Worm (Caenorhabditis elegans) whole organism, young adult: Measurements from ENCODE around the gene cpi-2.
A peak's percentile ranks its signal among the peaks of the same experiment; 100 is the strongest.

Experiments
- B0261.1 ChIP-seq: sonication (generic microtip); optimal IDR thresholded peaks from 2 replicates; lab custom pipeline; 2016; ENCODE audit warnings: mild to moderate bottlenecking, missing genetic modification characterization, moderate library complexity, missing compliant biosample characterization
- D2030.7 ChIP-seq: fragments of 200-800 bp; sonication (Bioruptor generic); IDR thresholded peaks from 2 replicates; pipeline ENCODE4 v1.3.6; 2022; ENCODE audit warnings: missing genetic modification reagents, missing genetic modification characterization, missing compliant biosample characterization
- F10E7.11 ChIP-seq: sonication (generic microtip); optimal IDR thresholded peaks from 2 replicates; lab custom pipeline; 2017; ENCODE audit warnings: mild to moderate bottlenecking, missing genetic modification characterization, moderate library complexity, missing compliant biosample characterization
- F49E8.2 ChIP-seq: sonication (generic microtip); optimal IDR thresholded peaks from 3 replicates; lab custom pipeline; 2017; ENCODE audit warnings: missing genetic modification characterization, mild to moderate bottlenecking, missing compliant biosample characterization, antibody characterized with exemption, moderate library complexity; ENCODE audit not compliant: insufficient read depth
- F52B5.7 ChIP-seq: sonication (generic microtip); optimal IDR thresholded peaks from 2 replicates; lab custom pipeline; 2016; ENCODE audit warnings: mild to moderate bottlenecking, missing genetic modification characterization, missing compliant biosample characterization
- K12H6.12 ChIP-seq: fragments of 200-800 bp; sonication (Bioruptor generic); optimal IDR thresholded peaks from 2 replicates; lab custom pipeline; 2018; ENCODE audit warnings: mild to moderate bottlenecking, missing genetic modification characterization, missing compliant biosample characterization
- T26A5.8 ChIP-seq: sonication (generic microtip); optimal IDR thresholded peaks from 2 replicates; lab custom pipeline; 2016; ENCODE audit warnings: missing genetic modification characterization, missing compliant biosample characterization
- Y56A3A.18 ChIP-seq: fragments of 200-800 bp; sonication (Bioruptor generic); IDR thresholded peaks from 2 replicates; pipeline ENCODE4 v1.3.6; 2022; ENCODE audit warnings: missing genetic modification reagents, missing genetic modification characterization, missing compliant biosample characterization
- Y79H2A.3 ChIP-seq: fragments of 200-800 bp; sonication (Bioruptor generic); conservative IDR thresholded peaks from 2 replicates; pipeline ENCODE4 v1.3.6; 2022; ENCODE audit warnings: missing genetic modification reagents, missing genetic modification characterization, missing compliant biosample characterization
- Y95B8A.8 ChIP-seq: fragments of 200-800 bp; sonication (Bioruptor generic); IDR thresholded peaks from 2 replicates; pipeline ENCODE4 v1.3.6; 2022; ENCODE audit warnings: missing genetic modification reagents, missing genetic modification characterization, missing compliant biosample characterization
- ZK185.1 ChIP-seq: sonication (generic microtip); optimal IDR thresholded peaks from 2 replicates; lab custom pipeline; 2016; ENCODE audit warnings: mild to moderate bottlenecking, missing genetic modification characterization, missing compliant biosample characterization; ENCODE audit not compliant: poor library complexity, severe bottlenecking
- aptf-2 ChIP-seq: fragments of 200-800 bp; sonication (Bioruptor generic); conservative IDR thresholded peaks from 2 replicates; pipeline ENCODE4 v1.3.6; 2022; ENCODE audit warnings: missing genetic modification reagents, missing genetic modification characterization, missing compliant biosample characterization
- aptf-3 ChIP-seq: fragments of 200-800 bp; sonication (Bioruptor generic); IDR thresholded peaks from 2 replicates; pipeline ENCODE4 v1.3.6; 2022; ENCODE audit warnings: missing genetic modification characterization, missing compliant biosample characterization
- attf-5 ChIP-seq: fragments of 200-800 bp; sonication (Bioruptor generic); optimal IDR thresholded peaks from 2 replicates; lab custom pipeline; 2018; ENCODE audit warnings: mild to moderate bottlenecking, missing genetic modification characterization, missing compliant biosample characterization
- cebp-1 ChIP-seq, 2 experiments: fragments of 200-800 bp in 1 of 2; sonication (Bioruptor generic) in 1 of 2; sonication (generic microtip) in 1 of 2; IDR thresholded peaks in 1 of 2; optimal IDR thresholded peaks in 1 of 2; 2 replicates each; pipeline versions ENCODE4 v1.3.6 to Lab custom; 2017 to 2022; ENCODE audit warnings: missing compliant biosample characterization in 2 of 2, missing genetic modification characterization in 2 of 2, mild to moderate bottlenecking in 1 of 2, missing genetic modification reagents in 1 of 2, moderate library complexity in 1 of 2
- cebp-2 ChIP-seq: fragments of 200-800 bp; sonication (Bioruptor generic); IDR thresholded peaks from 2 replicates; pipeline ENCODE4 v1.3.6; 2022; ENCODE audit warnings: missing genetic modification characterization, missing compliant biosample characterization
- ceh-100 ChIP-seq: fragments of 200-800 bp; sonication (Bioruptor generic); IDR thresholded peaks from 2 replicates; pipeline ENCODE4 v1.3.6; 2022; ENCODE audit warnings: missing genetic modification reagents, missing genetic modification characterization, missing compliant biosample characterization
- ceh-27 ChIP-seq: fragments of 200-800 bp; sonication (Bioruptor generic); optimal IDR thresholded peaks from 2 replicates; lab custom pipeline; 2018; ENCODE audit warnings: mild to moderate bottlenecking, missing genetic modification characterization, moderate library complexity, missing compliant biosample characterization
- ceh-91 ChIP-seq: fragments of 200-800 bp; sonication (Bioruptor generic); IDR thresholded peaks from 2 replicates; pipeline ENCODE4 v1.3.6; 2022; ENCODE audit warnings: missing genetic modification reagents, missing genetic modification characterization, missing compliant biosample characterization
- dpl-1 ChIP-seq: fragments of 150-350 bp; optimal IDR thresholded peaks from 2 replicates; lab custom pipeline; 2014; ENCODE audit warnings: missing biosample characterization, missing genetic modification reagents, missing genetic modification characterization
- efl-1 ChIP-seq: fragments of 150-350 bp; optimal IDR thresholded peaks from 2 replicates; lab custom pipeline; 2014; ENCODE audit warnings: missing biosample characterization, missing genetic modification reagents, missing genetic modification characterization
- egrh-3 ChIP-seq: fragments of 200-800 bp; sonication (Bioruptor generic); IDR thresholded peaks from 2 replicates; pipeline ENCODE4 v1.3.6; 2022; ENCODE audit warnings: missing genetic modification reagents, missing genetic modification characterization, missing compliant biosample characterization
- him-1 ChIP-seq: sonication (generic microtip); optimal IDR thresholded peaks from 2 replicates; lab custom pipeline; 2016; ENCODE audit warnings: missing genotype, missing genetic modification reagents, missing genetic modification characterization, missing compliant biosample characterization
- hlh-12 ChIP-seq: sonication (generic microtip); optimal IDR thresholded peaks from 2 replicates; lab custom pipeline; 2016; ENCODE audit warnings: missing genetic modification characterization, missing compliant biosample characterization
- hlh-26 ChIP-seq: fragments of 200-800 bp; sonication (Bioruptor generic); conservative IDR thresholded peaks from 2 replicates; pipeline ENCODE4 v1.3.6; 2022; ENCODE audit warnings: missing genetic modification reagents, missing genetic modification characterization, missing compliant biosample characterization
- hmg-1.2 ChIP-seq: fragments of 200-800 bp; sonication (Bioruptor generic); IDR thresholded peaks from 2 replicates; pipeline ENCODE4 v1.3.6; 2022; ENCODE audit warnings: missing genetic modification reagents, missing genetic modification characterization, missing compliant biosample characterization
- hsf-1 ChIP-seq: fragments of 200-800 bp; sonication (Bioruptor generic); IDR thresholded peaks from 2 replicates; pipeline ENCODE4 v1.3.6; 2022; ENCODE audit warnings: missing genetic modification reagents, missing genetic modification characterization, missing compliant biosample characterization
- let-526 ChIP-seq: fragments of 200-800 bp; sonication (Bioruptor generic); IDR thresholded peaks from 2 replicates; pipeline ENCODE4 v1.3.6; 2022; ENCODE audit warnings: missing genetic modification reagents, missing genetic modification characterization, missing compliant biosample characterization
- lin-35 ChIP-seq, 3 experiments: fragments of 150-350 bp in 2 of 3; sonication (generic microtip) in 1 of 3; optimal IDR thresholded peaks; 2 replicates each; lab custom pipeline; 2014 to 2018; ENCODE audit warnings: missing biosample characterization in 3 of 3, missing genetic modification characterization in 3 of 3, missing genetic modification reagents in 3 of 3
- lin-54 ChIP-seq: fragments of 200-800 bp; sonication (Bioruptor generic); optimal IDR thresholded peaks from 2 replicates; lab custom pipeline; 2018; ENCODE audit warnings: mild to moderate bottlenecking, missing genetic modification characterization, missing compliant biosample characterization
- lir-1 ChIP-seq: fragments of 200-800 bp; sonication (Bioruptor generic); conservative IDR thresholded peaks from 2 replicates; pipeline ENCODE4 v1.3.6; 2022; ENCODE audit warnings: missing genetic modification reagents, missing genetic modification characterization, missing compliant biosample characterization
- lsl-1 ChIP-seq: fragments of 200-800 bp; sonication (Bioruptor generic); optimal IDR thresholded peaks from 2 replicates; lab custom pipeline; 2018; ENCODE audit warnings: mild to moderate bottlenecking, missing genetic modification characterization, moderate library complexity, missing compliant biosample characterization
- madf-10 ChIP-seq: sonication (generic microtip); optimal IDR thresholded peaks from 2 replicates; lab custom pipeline; 2016; ENCODE audit warnings: mild to moderate bottlenecking, missing genetic modification characterization, missing compliant biosample characterization
- madf-3 ChIP-seq: fragments of 200-800 bp; sonication (Bioruptor generic); IDR thresholded peaks from 2 replicates; pipeline ENCODE4 v1.3.6; 2022; ENCODE audit warnings: missing genetic modification reagents, missing genetic modification characterization, missing compliant biosample characterization
- mxl-1 ChIP-seq: sonication (generic microtip); optimal IDR thresholded peaks from 2 replicates; lab custom pipeline; 2016; ENCODE audit warnings: missing genetic modification characterization, missing compliant biosample characterization
- nfyb-1 ChIP-seq: fragments of 200-800 bp; sonication (Bioruptor generic); IDR thresholded peaks from 2 replicates; pipeline ENCODE4 v1.3.6; 2022; ENCODE audit warnings: missing genetic modification reagents, missing genetic modification characterization, missing compliant biosample characterization
- nhr-80 ChIP-seq: sonication (generic microtip); optimal IDR thresholded peaks from 2 replicates; lab custom pipeline; 2016; ENCODE audit warnings: missing genetic modification characterization, missing compliant biosample characterization
- pbrm-1 ChIP-seq: fragments of 200-800 bp; sonication (Bioruptor generic); IDR thresholded peaks from 2 replicates; pipeline ENCODE4 v1.3.6; 2022; ENCODE audit warnings: missing genetic modification reagents, missing genetic modification characterization, missing compliant biosample characterization
- snpc-4 ChIP-seq, 5 experiments: fragments of 150-350 bp in 1 of 5; sonication (generic microtip) in 4 of 5; optimal IDR thresholded peaks; 2 replicates each; lab custom pipeline; 2014 to 2018; ENCODE audit warnings: missing genetic modification characterization in 5 of 5, missing biosample characterization in 3 of 5, antibody characterized with exemption in 2 of 5, mild to moderate bottlenecking in 2 of 5, missing compliant biosample characterization in 2 of 5, missing genotype in 2 of 5, moderate library complexity in 2 of 5, missing genetic modification reagents in 1 of 5
- tbx-9 ChIP-seq: sonication (generic microtip); optimal IDR thresholded peaks from 2 replicates; lab custom pipeline; 2016; ENCODE audit warnings: borderline replicate concordance, missing genetic modification characterization, inconsistent platforms, missing compliant biosample characterization
- xnd-1 ChIP-seq: sonication (generic microtip); optimal IDR thresholded peaks from 2 replicates; lab custom pipeline; 2016; ENCODE audit warnings: missing genotype, missing genetic modification reagents, missing genetic modification characterization, missing compliant biosample characterization
- ztf-26 ChIP-seq: sonication (generic microtip); optimal IDR thresholded peaks from 2 replicates; lab custom pipeline; 2017; ENCODE audit warnings: missing genetic modification characterization, missing compliant biosample characterization
- ztf-6 ChIP-seq: fragments of 200-800 bp; sonication (Bioruptor generic); IDR thresholded peaks from 2 replicates; pipeline ENCODE4 v1.3.6; 2022; ENCODE audit warnings: missing genetic modification reagents, missing genetic modification characterization, missing compliant biosample characterization

The cpi-2 gene

DNA sequence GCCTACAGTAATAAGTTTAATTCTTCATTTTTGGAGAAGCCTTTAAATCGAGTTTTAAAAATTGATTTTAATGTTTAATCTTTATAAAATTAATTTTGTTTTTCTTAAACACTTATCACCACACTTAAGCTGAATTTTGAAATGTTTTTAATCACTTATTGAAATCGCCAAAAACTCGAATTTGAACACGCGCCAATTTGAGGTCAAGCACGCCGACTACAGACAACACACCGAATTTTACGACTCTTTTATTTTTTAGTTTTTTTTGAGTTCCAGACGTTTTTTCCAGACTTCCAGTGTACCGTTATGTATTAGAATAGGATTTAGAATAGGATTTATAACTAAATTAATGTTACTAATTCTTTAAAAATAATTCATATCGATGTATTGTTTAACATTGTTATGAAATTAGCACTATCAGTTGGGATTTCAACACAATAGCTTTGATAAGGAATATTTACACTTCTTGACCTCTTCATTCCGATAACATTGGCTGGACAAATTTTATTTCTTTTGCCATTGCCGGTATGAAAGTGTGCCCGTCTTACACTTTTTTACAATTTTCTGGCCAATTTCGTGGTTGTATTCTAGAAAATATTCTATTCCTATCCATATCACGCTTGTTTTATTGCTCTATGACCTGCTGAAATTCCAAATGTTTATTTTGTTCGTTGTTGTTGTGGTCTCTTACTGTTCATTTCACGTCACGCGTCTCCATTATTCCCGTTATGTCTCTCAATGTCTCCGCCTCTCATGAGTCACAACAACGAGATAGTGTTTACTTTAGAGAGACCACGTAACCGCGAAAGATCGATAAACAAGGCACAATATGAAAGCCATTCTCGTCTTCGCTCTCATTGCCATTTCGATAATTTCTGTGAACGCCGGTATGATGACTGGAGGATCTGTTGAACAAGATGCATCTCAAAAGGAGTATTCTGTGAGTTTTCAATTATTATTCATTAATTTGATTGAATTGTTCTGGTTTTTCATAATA is at the start of gene cpi-2:
Gene cpi-2, plus strand, starts transcription at position 788 of the 997 bp plus-strand sequence.
- TF ChIP-seq lin-35 (GFP tag; optimal IDR thresholded peaks at IDR 0.05; lab: Kevin White, UChicago) = peak in 1 of 3 experiments; percentile 59
- no peak for TF ChIP-seq hsf-1
- peak; percentile 57 for TF ChIP-seq dpl-1
- no peak for TF ChIP-seq cebp-2 (GFP tag; lab: Robert Waterston, UW)
- no peak for TF ChIP-seq ceh-100
- peak; percentile 26 for TF ChIP-seq attf-5 (GFP tag; lab: Kevin White, UChicago)
- peak; percentile 72 for TF ChIP-seq lin-54 (GFP tag; lab: Kevin White, UChicago)
- peak; percentile 79 for TF ChIP-seq hmg-1.2 (GFP tag; lab: Robert Waterston, UW)
- 0 out of 2 replicates have a peak, but pooled peaks have one; percentile 26 for TF ChIP-seq pbrm-1
- TF ChIP-seq cebp-1 (GFP tag; IDR thresholded peaks at IDR 0.05; lab: Robert Waterston, UW) = peak; percentile 7; the same call in 1 of the 2 replicates
- peak; percentile 53 for TF ChIP-seq cebp-1 (tag; optimal IDR thresholded peaks at IDR 0.05; lab: Kevin White, UChicago)
- peak; percentile 8 for TF ChIP-seq ceh-27 (GFP tag; lab: Kevin White, UChicago)
- no peak for TF ChIP-seq snpc-4 (GFP tag; optimal IDR thresholded peaks at IDR 0.05; lab: Kevin White, UChicago)
- TF ChIP-seq snpc-4 (tag; optimal IDR thresholded peaks at IDR 0.05; lab: Kevin White, UChicago) = peak in 2 of 4 experiments; percentile 8 to 10
- no peak for TF ChIP-seq nhr-80
- TF ChIP-seq efl-1 (GFP tag; lab: Kevin White, UChicago) = peak; percentile 44
- peak; percentile 38; the same call in 1 of the 2 replicates for TF ChIP-seq nfyb-1 (GFP tag; lab: Robert Waterston, UW)
- TF ChIP-seq K12H6.12 (tag; lab: Kevin White, UChicago) = peak; percentile 60

ce11 chrV:5995598-5995997 is 48.3 kb upstream of the cpi-2 start:
- TF ChIP-seq hlh-12 = no peak
- no peak for TF ChIP-seq Y79H2A.3 (GFP tag; lab: Robert Waterston, UW)
- TF ChIP-seq mxl-1 (tag; lab: Kevin White, UChicago) = no peak
- no peak for TF ChIP-seq him-1
- no peak for TF ChIP-seq cebp-1 (GFP tag; IDR thresholded peaks at IDR 0.05; lab: Robert Waterston, UW)
- no peak for TF ChIP-seq cebp-1 (tag; optimal IDR thresholded peaks at IDR 0.05; lab: Kevin White, UChicago)
- no peak for TF ChIP-seq dpl-1
- no peak for TF ChIP-seq ztf-26 (tag; lab: Kevin White, UChicago)
- TF ChIP-seq ztf-6 (GFP tag; lab: Robert Waterston, UW) = no peak
- no peak for TF ChIP-seq nhr-80
- TF ChIP-seq Y56A3A.18 (GFP tag; lab: Robert Waterston, UW) = no peak
- no peak for TF ChIP-seq F10E7.11 (tag; lab: Kevin White, UChicago)
- no peak for TF ChIP-seq aptf-2 (GFP tag; lab: Robert Waterston, UW)
- TF ChIP-seq ZK185.1 (tag; lab: Kevin White, UChicago) = no peak
- TF ChIP-seq aptf-3 (GFP tag; lab: Robert Waterston, UW) = no peak

DNA sequence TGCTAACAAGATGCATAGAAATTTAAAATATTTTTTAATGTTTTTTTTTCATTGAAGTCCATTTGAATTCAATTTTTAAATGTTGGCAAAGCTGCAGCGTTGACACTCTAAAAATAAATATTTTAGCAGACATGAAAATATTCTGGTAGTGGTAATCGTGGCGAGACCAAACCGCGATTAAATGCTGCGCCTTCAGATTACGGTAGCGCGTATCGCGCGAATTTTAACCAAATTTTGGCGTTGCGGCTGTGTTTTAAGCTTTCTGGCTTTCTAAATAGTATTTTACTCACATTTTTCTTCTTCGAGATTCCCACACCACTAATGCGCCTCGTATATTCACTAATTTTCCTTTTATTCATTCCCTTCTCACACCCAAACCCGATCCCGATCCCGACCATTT is 47.7 kb upstream of the cpi-2 start, which contains the start of gene cpg-4:
Gene cpg-4, plus strand, starts transcription at position 303 of the 400 bp plus-strand sequence.
- TF ChIP-seq lir-1 (GFP tag; lab: Robert Waterston, UW) = peak; percentile 26; the same call in 1 of the 2 replicates
- TF ChIP-seq lsl-1 (GFP tag; lab: Kevin White, UChicago) = peak; percentile 97
- TF ChIP-seq hlh-26 (GFP tag; lab: Robert Waterston, UW) = no peak
- no peak for TF ChIP-seq madf-10 (tag; lab: Kevin White, UChicago)
- TF ChIP-seq hmg-1.2 (GFP tag; lab: Robert Waterston, UW) = peak; percentile 33; the same call in 1 of the 2 replicates
- TF ChIP-seq F49E8.2 (tag; lab: Kevin White, UChicago) = peak; percentile 69
- TF ChIP-seq ceh-91 (GFP tag; lab: Robert Waterston, UW) = peak; percentile 85
- no peak for TF ChIP-seq F52B5.7 (tag; lab: Kevin White, UChicago)
- TF ChIP-seq D2030.7 (GFP tag; lab: Robert Waterston, UW) = peak; percentile 79
- no peak for TF ChIP-seq B0261.1 (tag; lab: Kevin White, UChicago)
- TF ChIP-seq madf-3 (GFP tag; lab: Robert Waterston, UW) = peak; percentile 66; the same call in 1 of the 2 replicates
- no peak for TF ChIP-seq tbx-9 (tag; lab: Kevin White, UChicago)
- TF ChIP-seq let-526 (GFP tag; lab: Robert Waterston, UW) = no peak
- no peak for TF ChIP-seq T26A5.8
- no peak for TF ChIP-seq egrh-3 (GFP tag; lab: Robert Waterston, UW)
- peak; percentile 96 for TF ChIP-seq xnd-1
- TF ChIP-seq Y95B8A.8 (GFP tag; lab: Robert Waterston, UW) = peak; percentile 73; the same call in 1 of the 2 replicates
